Fruit fly (Drosophila melanogaster): Measurements from ENCODE around the gene Wdr81.

The Wdr81 gene

dm6 chr2L:12002051-12002450, 18.7 kb downstream of the Wdr81 start, which contains the start of gene Hacd1:
TSS of gene Hacd1 (minus strand) at chr2L:12002266.
- peak; percentile 19 for TF ChIP-seq stwl (tag; optimal IDR thresholded peaks at IDR 0.05)
- TF ChIP-seq CG9797 (GFP tag; optimal IDR thresholded peaks at IDR 0.05): peak; percentile 62
- TF ChIP-seq CG4404 (GFP tag; IDR thresholded peaks at IDR 0.05): no peak
- no peak for TF ChIP-seq CG15269 (tag; optimal IDR thresholded peaks at IDR 0.05)
- TF ChIP-seq Max (GFP tag; optimal IDR thresholded peaks at IDR 0.05): no peak
- no peak for TF ChIP-seq sob (GFP tag; IDR thresholded peaks at IDR 0.05)
- TF ChIP-seq CG14710 (tag; optimal IDR thresholded peaks at IDR 0.05): no peak
- no peak for TF ChIP-seq CG7928 (GFP tag; optimal IDR thresholded peaks at IDR 0.05)
- TF ChIP-seq CG15073 (GFP tag; optimal IDR thresholded peaks at IDR 0.05): no peak
- TF ChIP-seq CG17385 (GFP tag; optimal IDR thresholded peaks at IDR 0.05): peak; percentile 4
- TF ChIP-seq CG42726 (GFP tag; IDR thresholded peaks at IDR 0.05; ENCODE audit: partially characterized antibody): no peak
- TF ChIP-seq Side (GFP tag; optimal IDR thresholded peaks at IDR 0.05): no peak
- TF ChIP-seq CG10543 (GFP tag; optimal IDR thresholded peaks at IDR 0.05): no peak
- no peak for TF ChIP-seq Spps (tag; optimal IDR thresholded peaks at IDR 0.05)
- no peak for TF ChIP-seq Eip74EF (GFP tag; optimal IDR thresholded peaks at IDR 0.05)
- TF ChIP-seq CG8290 (GFP tag; optimal IDR thresholded peaks at IDR 0.05): no peak
- peak in 1 of 2 experiments; percentile 14 for TF ChIP-seq CG8290 (tag; optimal IDR thresholded peaks at IDR 0.05)
- TF ChIP-seq Tbp (GFP tag; optimal IDR thresholded peaks at IDR 0.05): no peak
- TF ChIP-seq gfzf (GFP tag; optimal IDR thresholded peaks at IDR 0.05): peak; percentile 51
- no peak for TF ChIP-seq Aef1 (GFP tag; IDR thresholded peaks at IDR 0.05)
- TF ChIP-seq h (optimal IDR thresholded peaks at IDR 0.05): no peak
- TF ChIP-seq CG34376 (GFP tag; optimal IDR thresholded peaks at IDR 0.05): peak; percentile 27
- TF ChIP-seq Blimp-1 (GFP tag; optimal IDR thresholded peaks at IDR 0.05): peak; percentile 45
- TF ChIP-seq Nf-YC (tag; optimal IDR thresholded peaks at IDR 0.05): peak; percentile 76
- peak in 1 of 2 experiments; percentile 99 for TF ChIP-seq Hr78 (GFP tag; optimal IDR thresholded peaks at IDR 0.05)
- TF ChIP-seq repo (GFP tag; optimal IDR thresholded peaks at IDR 0.05): no peak
- no peak for TF ChIP-seq yki (optimal IDR thresholded peaks at IDR 0.05)
- TF ChIP-seq Six4 (GFP tag; optimal IDR thresholded peaks at IDR 0.05): no peak
- peak in 1 of 2 experiments; percentile 53 for TF ChIP-seq Pdp1 (GFP tag; optimal IDR thresholded peaks at IDR 0.05)
- no peak for TF ChIP-seq CG18262 (tag; optimal IDR thresholded peaks at IDR 0.05)
- TF ChIP-seq vnd (GFP tag; IDR thresholded peaks at IDR 0.05; ENCODE audit: partially characterized antibody): no peak
- TF ChIP-seq Stat92E (GFP tag; optimal IDR thresholded peaks at IDR 0.05): peak in 1 of 3 experiments; percentile 4
- TF ChIP-seq CG11093 (GFP tag; IDR thresholded peaks at IDR 0.05): no peak
- peak; percentile 99 for TF ChIP-seq D19A (tag; optimal IDR thresholded peaks at IDR 0.05)
- TF ChIP-seq CG18476 (GFP tag; optimal IDR thresholded peaks at IDR 0.05): no peak
- no peak for TF ChIP-seq Antp (GFP tag; optimal IDR thresholded peaks at IDR 0.05)
- TF ChIP-seq Atf6 (GFP tag; IDR thresholded peaks at IDR 0.05): no peak
- no peak for TF ChIP-seq dm (GFP tag; optimal IDR thresholded peaks at IDR 0.05)
- TF ChIP-seq CG4854 (GFP tag; optimal IDR thresholded peaks at IDR 0.05): no peak
- no peak for TF ChIP-seq CG12942 (GFP tag; optimal IDR thresholded peaks at IDR 0.05)
- TF ChIP-seq CG2712 (tag; optimal IDR thresholded peaks at IDR 0.05): peak; percentile 12
- peak; percentile 1 for TF ChIP-seq CG17829 (tag; optimal IDR thresholded peaks at IDR 0.05)
- no peak for TF ChIP-seq hbn (GFP tag; IDR thresholded peaks at IDR 0.05; ENCODE audit: partially characterized antibody)
- no peak for TF ChIP-seq CG16815 (GFP tag; optimal IDR thresholded peaks at IDR 0.05)
- no peak for TF ChIP-seq gt (GFP tag; IDR thresholded peaks at IDR 0.05)
- TF ChIP-seq CG12299 (tag; optimal IDR thresholded peaks at IDR 0.05): no peak
- TF ChIP-seq sug (tag; optimal IDR thresholded peaks at IDR 0.05): peak; percentile 60
- TF ChIP-seq NC2α (GFP tag; optimal IDR thresholded peaks at IDR 0.05): no peak
- TF ChIP-seq da (GFP tag; optimal IDR thresholded peaks at IDR 0.05): no peak
- peak; percentile 8 for TF ChIP-seq Deaf1 (tag; optimal IDR thresholded peaks at IDR 0.05)
- TF ChIP-seq MESR4 (GFP tag; optimal IDR thresholded peaks at IDR 0.05): peak; percentile 74
